Fruit fly (Drosophila melanogaster) whole organism, embryonic: ENCODE data around the gene CG15046.
A peak's percentile ranks its signal among the peaks of the same experiment; 100 is the strongest.

ENCODE experiments used
- Bdp1 ChIP-seq: fragments of 200-800 bp; sonication (Bioruptor generic); optimal IDR thresholded peaks from 3 replicates; lab custom pipeline; 2016; ENCODE audit warnings: missing biosample characterization, missing genetic modification characterization
- CG13287 ChIP-seq: fragments of 200-800 bp; sonication (Bioruptor generic); IDR thresholded peaks from 2 replicates; pipeline ENCODE4 v1.3.6; 2022; ENCODE audit warnings: missing biosample characterization, missing genetic modification characterization; ENCODE audit not compliant: partially characterized antibody
- CG15696 ChIP-seq: fragments of 200-800 bp; sonication (Bioruptor generic); optimal IDR thresholded peaks from 2 replicates; lab custom pipeline; 2019; ENCODE audit warnings: missing biosample characterization, mild to moderate bottlenecking, missing genetic modification characterization, moderate library complexity
- CG1603 ChIP-seq: fragments of 200-800 bp; sonication (Bioruptor generic); optimal IDR thresholded peaks from 2 replicates; lab custom pipeline; 2019; ENCODE audit warnings: missing biosample characterization, mild to moderate bottlenecking, missing genetic modification characterization, moderate library complexity
- CG18599 ChIP-seq: fragments of 200-800 bp; sonication (Bioruptor generic); optimal IDR thresholded peaks from 3 replicates; lab custom pipeline; 2017; ENCODE audit warnings: missing biosample characterization, missing genetic modification characterization, mild to moderate bottlenecking, moderate library complexity, missing genetic modification reagents
- CG18619 ChIP-seq: fragments of 200-800 bp; sonication (Bioruptor generic); optimal IDR thresholded peaks from 3 replicates; lab custom pipeline; 2017; ENCODE audit warnings: missing biosample characterization, mild to moderate bottlenecking, missing genetic modification characterization
- CG2199 ChIP-seq: fragments of 200-800 bp; sonication (Bioruptor generic); IDR thresholded peaks from 3 replicates; pipeline ENCODE4 v1.3.6; 2022; ENCODE audit warnings: missing biosample characterization, missing genetic modification characterization
- CG2712 ChIP-seq: fragments of 200-800 bp; optimal IDR thresholded peaks from 3 replicates; lab custom pipeline; 2019; ENCODE audit warnings: missing biosample characterization, mild to moderate bottlenecking, missing genetic modification characterization, moderate library complexity
- CG3065 ChIP-seq: fragments of 200-800 bp; sonication (Bioruptor generic); optimal IDR thresholded peaks from 2 replicates; lab custom pipeline; 2016; ENCODE audit warnings: missing biosample characterization, missing genetic modification characterization
- CG3726 ChIP-seq: fragments of 200-800 bp; sonication (Bioruptor generic); IDR thresholded peaks from 3 replicates; pipeline ENCODE4, ENCODE4 v1.3.6; 2022; ENCODE audit warnings: missing biosample characterization, missing genetic modification characterization
- CG3847 ChIP-seq: fragments of 200-800 bp; sonication (Bioruptor generic); IDR thresholded peaks from 2 replicates; pipeline ENCODE4 v1.3.6; 2022; ENCODE audit warnings: missing biosample characterization, missing genetic modification characterization
- CG6791 ChIP-seq: fragments of 200-800 bp; sonication (Bioruptor generic); IDR thresholded peaks from 3 replicates; pipeline ENCODE4 v1.3.6; 2022; ENCODE audit warnings: missing biosample characterization, missing genetic modification characterization; ENCODE audit not compliant: partially characterized antibody
- CG8924 ChIP-seq: fragments of 200-800 bp; optimal IDR thresholded peaks from 3 replicates; lab custom pipeline; 2019; ENCODE audit warnings: missing biosample characterization, mild to moderate bottlenecking, missing genetic modification characterization, moderate library complexity
- CG9797 ChIP-seq: fragments of 200-800 bp; sonication (Bioruptor generic); optimal IDR thresholded peaks from 3 replicates; lab custom pipeline; 2018; ENCODE audit warnings: missing biosample characterization, mild to moderate bottlenecking, missing genetic modification characterization
- CTCF ChIP-seq: fragments of 200-800 bp; sonication (Bioruptor generic); optimal IDR thresholded peaks from 2 replicates; lab custom pipeline; 2017; ENCODE audit warnings: missing biosample characterization, mild to moderate bottlenecking, missing genetic modification characterization, moderate library complexity
- CoRest ChIP-seq: fragments of 200-800 bp; sonication (Bioruptor generic); optimal IDR thresholded peaks from 3 replicates; lab custom pipeline; 2018; ENCODE audit warnings: missing biosample characterization, mild to moderate bottlenecking, missing genetic modification characterization, moderate library complexity
- D ChIP-seq, 2 experiments: fragments of 200-800 bp in 1 of 2; fragments of >200 bp in 1 of 2; sonication (Bioruptor generic) in 1 of 2; optimal IDR thresholded peaks; 2 replicates in 1 of 2; 3 replicates in 1 of 2; lab custom pipeline; 2017; ENCODE audit warnings: mild to moderate bottlenecking in 1 of 2, missing biosample characterization in 1 of 2, missing genetic modification characterization in 1 of 2, missing genetic modification reagents in 1 of 2
- Dfd ChIP-seq, 2 experiments: fragments of >200 bp; optimal IDR thresholded peaks; 2 replicates each; lab custom pipeline; 2017; ENCODE audit warnings: missing biosample characterization in 2 of 2, missing genetic modification characterization in 2 of 2
- Dll ChIP-seq: fragments of 200-800 bp; sonication (Bioruptor generic); IDR thresholded peaks from 4 replicates; pipeline ENCODE4 v1.3.6; 2022; ENCODE audit warnings: missing biosample characterization, missing genetic modification characterization; ENCODE audit not compliant: partially characterized antibody
- Ets97D ChIP-seq: fragments of 200-800 bp; sonication (Bioruptor generic); optimal IDR thresholded peaks from 3 replicates; lab custom pipeline; 2016; ENCODE audit warnings: missing biosample characterization, missing genetic modification characterization
- Fer1 ChIP-seq: fragments of 200-800 bp; sonication (Bioruptor generic); optimal IDR thresholded peaks from 2 replicates; lab custom pipeline; 2017; ENCODE audit warnings: missing biosample characterization, mild to moderate bottlenecking, missing genetic modification characterization
- Lpt ChIP-seq: fragments of >200 bp; optimal IDR thresholded peaks from 2 replicates; lab custom pipeline; 2018; ENCODE audit warnings: missing biosample characterization, missing genetic modification characterization
- MBD-R2 ChIP-seq: fragments of 200-800 bp; sonication (Bioruptor generic); IDR thresholded peaks from 2 replicates; pipeline ENCODE4 v1.3.6; 2022; ENCODE audit warnings: missing biosample characterization, missing genetic modification characterization
- Myb ChIP-seq: fragments of 200-800 bp; sonication (Bioruptor generic); optimal IDR thresholded peaks from 2 replicates; lab custom pipeline; 2016; ENCODE audit warnings: missing biosample characterization, missing genetic modification characterization
- NFAT ChIP-seq: fragments of 200-800 bp; sonication (Bioruptor generic); IDR thresholded peaks from 2 replicates; pipeline ENCODE4 v1.3.6; 2022; ENCODE audit warnings: missing biosample characterization, missing genetic modification characterization
- Pdp1 ChIP-seq, 2 experiments: fragments of 200-800 bp; sonication (Bioruptor generic); optimal IDR thresholded peaks; 3 replicates each; lab custom pipeline; 2016; ENCODE audit warnings: missing biosample characterization in 2 of 2, missing genetic modification characterization in 2 of 2, mild to moderate bottlenecking in 1 of 2, moderate library complexity in 1 of 2
- Ptx1 ChIP-seq: fragments of 200-800 bp; sonication (Bioruptor generic); IDR thresholded peaks from 2 replicates; pipeline ENCODE4 v1.3.6; 2022; ENCODE audit warnings: missing biosample characterization, missing genetic modification characterization
- Rx ChIP-seq: fragments of 200-800 bp; sonication (Bioruptor generic); IDR thresholded peaks from 2 replicates; pipeline ENCODE4 v1.3.6; 2022; ENCODE audit warnings: missing biosample characterization, missing genetic modification characterization
- Scr ChIP-seq: fragments of 200-800 bp; sonication (Bioruptor generic); IDR thresholded peaks from 2 replicates; pipeline ENCODE4 v1.3.6; 2022; ENCODE audit warnings: missing biosample characterization, missing genetic modification characterization; ENCODE audit not compliant: partially characterized antibody
- Sin3A ChIP-seq: fragments of >200 bp; optimal IDR thresholded peaks from 2 replicates; lab custom pipeline; 2018
- corto ChIP-seq: fragments of 200-800 bp; sonication (Bioruptor generic); optimal IDR thresholded peaks from 2 replicates; lab custom pipeline; 2016; ENCODE audit warnings: missing biosample characterization, mild to moderate bottlenecking, missing genetic modification characterization, moderate library complexity
- crol ChIP-seq: fragments of 200-800 bp; sonication (Bioruptor generic); IDR thresholded peaks from 2 replicates; pipeline ENCODE4 v1.3.6; 2022; ENCODE audit warnings: missing biosample characterization, missing genetic modification characterization
- crp ChIP-seq, 2 experiments: fragments of 200-800 bp; sonication (Bioruptor generic); optimal IDR thresholded peaks; 2 replicates in 1 of 2; 3 replicates in 1 of 2; lab custom pipeline; 2017; ENCODE audit warnings: missing biosample characterization in 2 of 2, missing genetic modification characterization in 2 of 2, mild to moderate bottlenecking in 1 of 2, moderate library complexity in 1 of 2
- ewg ChIP-seq: fragments of 200-800 bp; sonication (Bioruptor generic); optimal IDR thresholded peaks from 3 replicates; lab custom pipeline; 2017; ENCODE audit warnings: mild to moderate bottlenecking, missing biosample characterization, missing genetic modification reagents, missing genetic modification characterization
- ftz-f1 ChIP-seq: fragments of 200-800 bp; sonication (Bioruptor generic); optimal IDR thresholded peaks from 2 replicates; lab custom pipeline; 2016; ENCODE audit warnings: missing biosample characterization, missing genetic modification characterization
- gro ChIP-seq: fragments of 200-800 bp; sonication (Bioruptor generic); optimal IDR thresholded peaks from 2 replicates; lab custom pipeline; 2016; ENCODE audit warnings: missing biosample characterization, missing genetic modification characterization
- insv ChIP-seq, 2 experiments: fragments of 200-800 bp; sonication (Bioruptor generic); optimal IDR thresholded peaks; 3 replicates each; lab custom pipeline; 2016 to 2018; ENCODE audit warnings: missing biosample characterization in 2 of 2, missing genetic modification characterization in 2 of 2
- jigr1 ChIP-seq: fragments of 200-800 bp; sonication (Bioruptor generic); IDR thresholded peaks from 3 replicates; pipeline ENCODE4 v1.3.6; 2022; ENCODE audit warnings: missing biosample characterization, missing genetic modification characterization
- knrl ChIP-seq: fragments of 200-800 bp; sonication (Bioruptor generic); IDR thresholded peaks from 3 replicates; pipeline ENCODE4 v1.3.6; 2022; ENCODE audit warnings: missing biosample characterization, missing genetic modification characterization; ENCODE audit not compliant: partially characterized antibody
- onecut ChIP-seq: fragments of 200-800 bp; sonication (Bioruptor generic); IDR thresholded peaks from 2 replicates; pipeline ENCODE4 v1.3.6; 2022; ENCODE audit warnings: missing biosample characterization, missing genetic modification characterization
- pita ChIP-seq: fragments of 200-800 bp; sonication (Bioruptor generic); optimal IDR thresholded peaks from 2 replicates; lab custom pipeline; 2017; ENCODE audit warnings: missing biosample characterization, mild to moderate bottlenecking, missing genetic modification characterization
- pros ChIP-seq: fragments of 200-800 bp; sonication (Bioruptor generic); optimal IDR thresholded peaks from 3 replicates; lab custom pipeline; 2019; ENCODE audit warnings: missing biosample characterization, mild to moderate bottlenecking, missing genetic modification characterization, moderate library complexity
- pzg ChIP-seq: fragments of 200-800 bp; sonication (Bioruptor generic); optimal IDR thresholded peaks from 3 replicates; lab custom pipeline; 2018; ENCODE audit warnings: missing biosample characterization, mild to moderate bottlenecking, missing genetic modification characterization, moderate library complexity
- sens ChIP-seq: fragments of 200-800 bp; sonication (Bioruptor generic); peaks from one replicate; lab custom pipeline; 2016; ENCODE audit warnings: missing biosample characterization, missing genetic modification characterization
- sim ChIP-seq: fragments of 200-800 bp; sonication (Bioruptor generic); IDR thresholded peaks from 2 replicates; pipeline ENCODE4 v1.3.6; 2022; ENCODE audit warnings: missing biosample characterization, missing genetic modification characterization
- slbo ChIP-seq: fragments of 200-800 bp; sonication (Bioruptor generic); IDR thresholded peaks from 2 replicates; pipeline ENCODE4 v1.3.6; 2022; ENCODE audit warnings: missing biosample characterization, missing genetic modification characterization
- stwl ChIP-seq: fragments of 200-800 bp; sonication (Bioruptor generic); optimal IDR thresholded peaks from 3 replicates; lab custom pipeline; 2018; ENCODE audit warnings: missing biosample characterization, mild to moderate bottlenecking, missing genetic modification characterization, moderate library complexity
- trh ChIP-seq: fragments of 200-800 bp; sonication (Bioruptor generic); optimal IDR thresholded peaks from 2 replicates; lab custom pipeline; 2016; ENCODE audit warnings: missing biosample characterization, missing genetic modification characterization
- vvl ChIP-seq: fragments of 200-800 bp; sonication (Bioruptor generic); IDR thresholded peaks from 2 replicates; pipeline ENCODE4 v1.3.6; 2022; ENCODE audit warnings: missing biosample characterization, missing genetic modification characterization

CG15046 gene

DNA sequence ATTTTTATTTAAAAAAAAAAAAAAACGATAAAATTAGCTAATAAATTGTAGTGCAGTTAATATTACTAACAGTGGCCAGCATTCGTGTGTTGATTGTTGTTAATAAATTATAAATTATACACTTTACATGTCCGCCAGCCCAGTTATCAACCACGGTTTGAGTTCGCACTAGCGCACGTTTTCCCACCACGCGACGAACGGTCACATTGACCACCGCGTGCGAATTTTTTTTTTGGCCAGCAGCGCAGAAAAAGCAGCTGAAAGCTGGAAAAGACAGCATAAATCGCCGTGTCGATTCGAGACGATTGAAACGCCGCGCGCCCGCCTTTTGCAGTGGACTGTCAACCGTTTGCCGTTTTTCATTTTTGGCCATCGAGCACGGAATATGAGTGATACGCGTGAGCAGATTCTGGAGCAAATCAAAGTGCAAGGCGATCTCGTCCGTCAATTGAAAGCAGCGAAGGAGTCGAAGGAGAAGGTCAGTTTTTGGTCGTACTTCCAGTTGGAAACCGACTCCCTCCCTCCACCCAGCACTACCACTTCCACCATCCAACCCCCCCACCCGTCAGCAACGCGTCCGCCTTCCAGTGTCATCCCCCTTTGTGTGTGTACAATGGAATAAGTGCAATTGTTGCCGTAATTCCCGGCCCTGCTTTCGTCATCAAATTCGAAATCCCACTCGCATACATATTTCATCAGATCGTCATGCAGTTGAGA lies 25.9 kb upstream of the CG15046 start, which contains the start of the genes Bx and HisRS:
Gene Bx, plus strand, starts transcription at position 224 of the 717 bp plus-strand sequence.
Gene HisRS, plus strand, starts transcription at position 224 of the 717 bp plus-strand sequence.
- TF ChIP-seq CTCF (GFP tag; lab: Kevin White, UChicago) (peak; percentile 80), CG6791 (no peak), Myb (GFP tag; lab: Kevin White, UChicago) (peak; percentile 27), pita (peak; percentile 77), CG8924 (tag; lab: Kevin White, UChicago) (peak; percentile 19), CG3065 (GFP tag; lab: Kevin White, UChicago) (no peak), CoRest (tag; lab: Kevin White, UChicago) (peak; percentile 16), Ptx1 (GFP tag; lab: Robert Waterston, UW) (0 out of 2 replicates have a peak, but pooled peaks have one; percentile 6), gro (peak; percentile 37), onecut (no peak), Dll (GFP tag; lab: Robert Waterston, UW) (no peak), Sin3A (peak; percentile 37), Lpt (GFP tag; lab: Kevin White, UChicago) (no peak), corto (GFP tag; lab: Kevin White, UChicago) (no peak), CG2199 (GFP tag; lab: Robert Waterston, UW) (peak; percentile 38; the same call in 1 of the 3 replicates), ftz-f1 (GFP tag; lab: Kevin White, UChicago) (peak; percentile 38), CG3726 (GFP tag; lab: Robert Waterston, UW) (no peak), vvl (GFP tag; lab: Robert Waterston, UW) (peak; percentile 23), Fer1 (GFP tag; lab: Kevin White, UChicago) (peak; percentile 24), CG9797 (GFP tag; lab: Kevin White, UChicago) (peak; percentile 77), NFAT (GFP tag; lab: Robert Waterston, UW) (no peak), CG1603 (tag; lab: Kevin White, UChicago) (peak; percentile 66), Dfd (GFP tag; optimal IDR thresholded peaks at IDR 0.05; lab: Kevin White, UChicago) (no peak), sens (peak; percentile 67), crp (GFP tag; optimal IDR thresholded peaks at IDR 0.05; lab: Kevin White, UChicago) (peak in 1 of 2 experiments; percentile 51), crol (GFP tag; lab: Robert Waterston, UW) (peak; percentile 82), Bdp1 (GFP tag; lab: Kevin White, UChicago) (no peak), CG3847 (GFP tag; lab: Robert Waterston, UW) (peak; percentile 62), jigr1 (GFP tag; lab: Robert Waterston, UW) (no peak), knrl (GFP tag; lab: Robert Waterston, UW) (peak; percentile 35; the same call in 1 of the 3 replicates), MBD-R2 (GFP tag; lab: Robert Waterston, UW) (peak; percentile 80), stwl (tag; lab: Kevin White, UChicago) (peak; percentile 41), slbo (GFP tag; lab: Robert Waterston, UW) (0 out of 2 replicates have a peak, but pooled peaks have one; percentile 13), pzg (GFP tag; lab: Kevin White, UChicago) (peak; percentile 79), Scr (no peak), Rx (GFP tag; lab: Robert Waterston, UW) (no peak), ewg (GFP tag; lab: Kevin White, UChicago) (peak; percentile 14), CG13287 (GFP tag; lab: Robert Waterston, UW) (peak; percentile 36; the same call in 1 of the 2 replicates), CG15696 (no peak), sim (no peak), CG2712 (no peak), CG18619 (GFP tag; lab: Kevin White, UChicago) (no peak), Ets97D (peak; percentile 64), CG18599 (GFP tag; lab: Kevin White, UChicago) (no peak), Pdp1 (GFP tag; optimal IDR thresholded peaks at IDR 0.05; lab: Kevin White, UChicago) (peak in 1 of 2 experiments; percentile 29), trh (GFP tag; lab: Kevin White, UChicago) (no peak), D (optimal IDR thresholded peaks at IDR 0.05; lab: Kevin White, UChicago) (peak; percentile 74), D (GFP tag; optimal IDR thresholded peaks at IDR 0.05; lab: Kevin White, UChicago) (no peak), insv (GFP tag; optimal IDR thresholded peaks at IDR 0.05; lab: Kevin White, UChicago) (no peak), pros (peak; percentile 29)
